Worm (Caenorhabditis elegans) whole organism, L4 larva: ENCODE data around the gene ttr-20.

Source experiments
- D1046.2 ChIP-seq: fragments of 200-800 bp; sonication (Bioruptor generic); IDR thresholded peaks from 2 replicates; pipeline ENCODE4 v1.3.6; 2022; ENCODE audit warnings: missing genetic modification characterization, missing compliant biosample characterization
- Y5F2A.4 ChIP-seq: fragments of 200-800 bp; sonication (Bioruptor generic); optimal IDR thresholded peaks from 2 replicates; lab custom pipeline; 2018; ENCODE audit warnings: mild to moderate bottlenecking, missing genetic modification characterization, missing compliant biosample characterization
- aha-1 ChIP-seq: fragments of 150-350 bp; peaks from one replicate; lab custom pipeline; 2014; ENCODE audit warnings: missing biosample characterization, missing genetic modification characterization
- ceh-32 ChIP-seq: sonication (generic microtip); optimal IDR thresholded peaks from 2 replicates; lab custom pipeline; 2016; ENCODE audit warnings: mild to moderate bottlenecking, missing genetic modification characterization, missing compliant biosample characterization; ENCODE audit not compliant: poor library complexity
- ctbp-1 ChIP-seq: fragments of 200-800 bp; sonication (Bioruptor generic); IDR thresholded peaks from 2 replicates; pipeline ENCODE4 v1.3.6; 2022; ENCODE audit warnings: missing genetic modification reagents, missing genetic modification characterization, missing compliant biosample characterization
- dmd-6 ChIP-seq: fragments of 200-800 bp; sonication (Bioruptor generic); IDR thresholded peaks from 2 replicates; pipeline ENCODE4 v1.3.6; 2022; ENCODE audit warnings: missing genetic modification reagents, missing genetic modification characterization, missing compliant biosample characterization
- dmd-8 ChIP-seq: fragments of 200-800 bp; sonication (Bioruptor generic); IDR thresholded peaks from 2 replicates; pipeline ENCODE4 v1.3.6; 2022; ENCODE audit warnings: missing genetic modification characterization, missing compliant biosample characterization
- dmd-9 ChIP-seq: fragments of 200-800 bp; sonication (Bioruptor generic); IDR thresholded peaks from 2 replicates; pipeline ENCODE4 v1.3.6; 2022; ENCODE audit warnings: missing genetic modification reagents, missing genetic modification characterization, missing compliant biosample characterization
- duxl-1 ChIP-seq: sonication (generic microtip); optimal IDR thresholded peaks from 2 replicates; lab custom pipeline; 2016; ENCODE audit warnings: mild to moderate bottlenecking, missing genetic modification characterization, moderate library complexity, missing compliant biosample characterization; ENCODE audit not compliant: poor library complexity
- dve-1 ChIP-seq: sonication (generic microtip); optimal IDR thresholded peaks from 2 replicates; lab custom pipeline; 2017; ENCODE audit warnings: antibody characterized with exemption, mild to moderate bottlenecking, missing genetic modification characterization, missing compliant biosample characterization; ENCODE audit not compliant: insufficient read depth
- fos-1 ChIP-seq: fragments of 150-350 bp; optimal IDR thresholded peaks from 2 replicates; lab custom pipeline; 2014; ENCODE audit warnings: missing biosample characterization, missing genetic modification characterization
- hlh-11 ChIP-seq: fragments of 200-800 bp; sonication (Bioruptor generic); optimal IDR thresholded peaks from 2 replicates; lab custom pipeline; 2018; ENCODE audit warnings: mild to moderate bottlenecking, missing genetic modification characterization, missing compliant biosample characterization
- hlh-30 ChIP-seq: sonication (generic microtip); optimal IDR thresholded peaks from 2 replicates; lab custom pipeline; 2017; ENCODE audit warnings: antibody characterized with exemption, mild to moderate bottlenecking, missing genetic modification characterization, missing compliant biosample characterization; ENCODE audit not compliant: insufficient read depth
- hmg-1.1 ChIP-seq: fragments of 200-800 bp; sonication (Bioruptor generic); IDR thresholded peaks from 2 replicates; pipeline ENCODE4 v1.3.6; 2022; ENCODE audit warnings: missing genetic modification reagents, missing genetic modification characterization, missing compliant biosample characterization
- lir-3 ChIP-seq: sonication (generic microtip); optimal IDR thresholded peaks from 2 replicates; lab custom pipeline; 2016; ENCODE audit warnings: mild to moderate bottlenecking, missing genetic modification characterization, missing compliant biosample characterization
- lsy-2 ChIP-seq, 2 experiments: fragments of 150-350 bp in 1 of 2; sonication (generic microtip) in 1 of 2; optimal IDR thresholded peaks; 2 replicates each; lab custom pipeline; 2014 to 2017; ENCODE audit warnings: missing biosample characterization in 2 of 2, missing genetic modification characterization in 2 of 2
- mdl-1 ChIP-seq, 2 experiments: fragments of 150-350 bp in 1 of 2; sonication (generic microtip) in 1 of 2; optimal IDR thresholded peaks; 2 replicates each; lab custom pipeline; 2014 to 2017; ENCODE audit warnings: missing biosample characterization in 2 of 2, missing genetic modification characterization in 2 of 2
- mep-1 ChIP-seq: fragments of 150-350 bp; sonication (generic microtip); optimal IDR thresholded peaks from 3 replicates; lab custom pipeline; 2014; ENCODE audit warnings: missing biosample characterization, missing genetic modification characterization
- mxl-2 ChIP-seq: fragments of 200-800 bp; sonication (Bioruptor generic); conservative IDR thresholded peaks from 2 replicates; pipeline ENCODE4 v1.3.6; 2022; ENCODE audit warnings: missing genetic modification reagents, missing genetic modification characterization, missing compliant biosample characterization
- mxl-3 ChIP-seq: fragments of 200-800 bp; sonication (Bioruptor generic); optimal IDR thresholded peaks from 2 replicates; lab custom pipeline; 2018; ENCODE audit warnings: mild to moderate bottlenecking, missing genetic modification characterization, missing compliant biosample characterization
- nhr-102 ChIP-seq: sonication (generic microtip); optimal IDR thresholded peaks from 2 replicates; lab custom pipeline; 2016; ENCODE audit warnings: mild to moderate bottlenecking, missing genetic modification characterization, moderate library complexity, missing compliant biosample characterization
- nhr-11 ChIP-seq: fragments of 150-350 bp; optimal IDR thresholded peaks from 2 replicates; lab custom pipeline; 2014; ENCODE audit warnings: missing biosample characterization, missing genetic modification characterization
- nhr-111 ChIP-seq: fragments of 200-800 bp; sonication (Bioruptor generic); optimal IDR thresholded peaks from 2 replicates; lab custom pipeline; 2018; ENCODE audit warnings: mild to moderate bottlenecking, missing genetic modification characterization, missing compliant biosample characterization
- nhr-237 ChIP-seq: sonication (generic microtip); optimal IDR thresholded peaks from 2 replicates; lab custom pipeline; 2017; ENCODE audit warnings: missing biosample characterization, missing genetic modification characterization
- nhr-28 ChIP-seq: fragments of 150-350 bp; optimal IDR thresholded peaks from 2 replicates; lab custom pipeline; 2014; ENCODE audit warnings: missing biosample characterization, missing genetic modification characterization
- nhr-41 ChIP-seq: fragments of 200-800 bp; sonication (Bioruptor generic); IDR thresholded peaks from 2 replicates; pipeline ENCODE4 v1.3.6; 2022; ENCODE audit warnings: missing genetic modification reagents, missing genetic modification characterization, missing compliant biosample characterization
- nhr-48 ChIP-seq: sonication (generic microtip); optimal IDR thresholded peaks from 2 replicates; lab custom pipeline; 2016; ENCODE audit warnings: mild to moderate bottlenecking, missing genetic modification characterization, missing compliant biosample characterization
- nhr-76 ChIP-seq: fragments of 150-350 bp; optimal IDR thresholded peaks from 2 replicates; lab custom pipeline; 2014; ENCODE audit warnings: missing biosample characterization, missing genetic modification characterization
- skn-1 ChIP-seq: fragments of 150-350 bp; optimal IDR thresholded peaks from 2 replicates; lab custom pipeline; 2014; ENCODE audit warnings: missing biosample characterization, missing genetic modification characterization
- tag-97 ChIP-seq: fragments of 200-800 bp; sonication (Bioruptor generic); IDR thresholded peaks from 2 replicates; pipeline ENCODE4 v1.3.6; 2022; ENCODE audit warnings: missing genetic modification characterization, missing compliant biosample characterization
- unc-39 ChIP-seq: sonication (generic microtip); optimal IDR thresholded peaks from 2 replicates; lab custom pipeline; 2017; ENCODE audit warnings: missing biosample characterization, missing genetic modification characterization
- unc-62 ChIP-seq, 3 experiments: fragments of 150-350 bp in 1 of 3; sonication (generic microtip); optimal IDR thresholded peaks in 2 of 3; peaks in 1 of 3; 1 replicate in 1 of 3; 2 replicates in 2 of 3; lab custom pipeline; 2014 to 2017; ENCODE audit warnings: missing biosample characterization in 3 of 3, missing genetic modification characterization in 3 of 3, missing genetic modification reagents in 3 of 3, missing genotype in 1 of 3
- zag-1 ChIP-seq: fragments of 150-350 bp; optimal IDR thresholded peaks from 2 replicates; lab custom pipeline; 2014; ENCODE audit warnings: missing biosample characterization, missing genetic modification characterization

ttr-20 gene

ce11 chrIV:4290472-4290871 lies 43.9 kb downstream of the ttr-20 start, which contains the start of gene dct-7:
Gene dct-7, minus strand, starts transcription at chrIV:4290572.
- no peak for TF ChIP-seq dmd-8 (GFP tag; lab: Robert Waterston, UW)
- peak; percentile 11 for TF ChIP-seq nhr-48

ce11 chrIV:4291174-4291573 lies 44.6 kb downstream of the ttr-20 start, which contains the start of gene F15E6.4:
Gene F15E6.4, plus strand, starts transcription at chrIV:4291474.
- no peak for TF ChIP-seq nhr-41 (GFP tag; lab: Robert Waterston, UW)
- no peak for TF ChIP-seq tag-97
- no peak for TF ChIP-seq nhr-111

- TF ChIP-seq mep-1 (tag; lab: Kevin White, UChicago), result no peak
- TF ChIP-seq ctbp-1 (GFP tag; lab: Robert Waterston, UW), result no peak
- no peak for TF ChIP-seq mxl-2 (GFP tag; lab: Robert Waterston, UW)
- TF ChIP-seq dmd-9 (GFP tag; lab: Robert Waterston, UW), result no peak
- TF ChIP-seq ceh-32, result no peak
- no peak for TF ChIP-seq nhr-237 (tag; lab: Kevin White, UChicago)
- no peak for TF ChIP-seq hmg-1.1 (GFP tag; lab: Robert Waterston, UW)
These were observed 46.0 kb downstream of the ttr-20 start, which contains the start of gene F15E6.10 for ce11 chrIV:4292569-4292968. Gene F15E6.10, plus strand, starts transcription at chrIV:4292869.

- TF ChIP-seq dmd-6 (GFP tag; lab: Robert Waterston, UW), result peak; percentile 74
- no peak for TF ChIP-seq D1046.2 (GFP tag; lab: Robert Waterston, UW)
- peak; percentile 52 for TF ChIP-seq dve-1 (tag; lab: Kevin White, UChicago)
- TF ChIP-seq nhr-102 (tag; lab: Kevin White, UChicago), result peak; percentile 65
- TF ChIP-seq mxl-3 (GFP tag; lab: Kevin White, UChicago), result peak; percentile 29
- TF ChIP-seq nhr-48, result peak; percentile 79
- peak; percentile 24 for TF ChIP-seq aha-1 (tag; lab: Kevin White, UChicago)
- TF ChIP-seq Y5F2A.4, result no peak
- no peak for TF ChIP-seq zag-1 (tag; lab: Kevin White, UChicago)
- peak; percentile 32 to 62 for TF ChIP-seq mdl-1 (tag; optimal IDR thresholded peaks at IDR 0.05; lab: Kevin White, UChicago)
- TF ChIP-seq nhr-76, result no peak
- TF ChIP-seq nhr-28 (tag; lab: Kevin White, UChicago), result peak; percentile 82
- no peak for TF ChIP-seq unc-39 (tag; lab: Kevin White, UChicago)
- TF ChIP-seq duxl-1 (tag; lab: Kevin White, UChicago), result peak; percentile 26
- TF ChIP-seq skn-1 (tag; lab: Kevin White, UChicago), result no peak
- no peak for TF ChIP-seq dmd-8 (GFP tag; lab: Robert Waterston, UW)
- peak; percentile 76 for TF ChIP-seq hlh-11 (tag; lab: Kevin White, UChicago)
- TF ChIP-seq lsy-2 (tag; optimal IDR thresholded peaks at IDR 0.05; lab: Kevin White, UChicago), result peak in 1 of 2 experiments; percentile 22
- peak in 1 of 2 experiments; percentile 99 for TF ChIP-seq unc-62 (GFP tag; optimal IDR thresholded peaks at IDR 0.05 in 1 of 2; lab: Kevin White, UChicago)
- TF ChIP-seq unc-62 (tag; optimal IDR thresholded peaks at IDR 0.05; lab: Kevin White, UChicago), result no peak
- TF ChIP-seq hlh-30 (tag; lab: Kevin White, UChicago), result peak; percentile 78
- TF ChIP-seq lir-3 (tag; lab: Kevin White, UChicago), result no peak
- TF ChIP-seq fos-1 (tag; lab: Kevin White, UChicago), result no peak
- peak; percentile 34 for TF ChIP-seq nhr-11
These were observed 48.0 kb downstream of the ttr-20 start, which contains the start of gene F15E6.3 for ce11 chrIV:4294552-4294951. Gene F15E6.3, plus strand, starts transcription at chrIV:4294895.
